Worm (Caenorhabditis elegans) whole organism, L2 larva: ENCODE results near the gene Y67D8C.9.

Experiments
- C34F6.9 ChIP-seq: fragments of 150-350 bp; optimal IDR thresholded peaks from 2 replicates; lab custom pipeline; 2014; ENCODE audit warnings: missing biosample characterization, missing genetic modification characterization
- R02D3.7 ChIP-seq: fragments of 150-350 bp; optimal IDR thresholded peaks from 2 replicates; lab custom pipeline; 2014; ENCODE audit warnings: missing biosample characterization, missing genetic modification characterization
- Y55F3AM.14 ChIP-seq: fragments of 200-800 bp; sonication (Bioruptor generic); optimal IDR thresholded peaks from 2 replicates; lab custom pipeline; 2018; ENCODE audit warnings: mild to moderate bottlenecking, missing genetic modification characterization, missing compliant biosample characterization
- ZK546.5 ChIP-seq: sonication (generic microtip); optimal IDR thresholded peaks from 2 replicates; lab custom pipeline; 2017; ENCODE audit warnings: missing biosample characterization, missing genetic modification characterization
- aly-2 ChIP-seq: fragments of 150-350 bp; optimal IDR thresholded peaks from 2 replicates; lab custom pipeline; 2014; ENCODE audit warnings: missing biosample characterization, missing genetic modification characterization
- blmp-1 ChIP-seq: sonication (generic microtip); optimal IDR thresholded peaks from 2 replicates; lab custom pipeline; 2017; ENCODE audit warnings: missing genetic modification characterization, mild to moderate bottlenecking, missing compliant biosample characterization, antibody characterized with exemption, moderate library complexity; ENCODE audit not compliant: insufficient read depth
- crh-2 ChIP-seq: sonication (generic microtip); optimal IDR thresholded peaks from 2 replicates; lab custom pipeline; 2017; ENCODE audit warnings: missing biosample characterization, missing genetic modification characterization
- dmd-4 ChIP-seq: sonication (generic microtip); optimal IDR thresholded peaks from 2 replicates; lab custom pipeline; 2017; ENCODE audit warnings: missing biosample characterization, missing genetic modification characterization
- egl-27 ChIP-seq: sonication (generic microtip); optimal IDR thresholded peaks from 3 replicates; lab custom pipeline; 2017; ENCODE audit warnings: missing biosample characterization, missing genetic modification reagents, missing genetic modification characterization
- elt-1 ChIP-seq: fragments of 150-350 bp; optimal IDR thresholded peaks from 2 replicates; lab custom pipeline; 2014; ENCODE audit warnings: missing biosample characterization, missing genetic modification characterization
- elt-3 ChIP-seq: sonication (generic microtip); optimal IDR thresholded peaks from 2 replicates; lab custom pipeline; 2017; ENCODE audit warnings: missing biosample characterization, missing genetic modification characterization
- lin-13 ChIP-seq: fragments of 150-350 bp; optimal IDR thresholded peaks from 2 replicates; lab custom pipeline; 2014; ENCODE audit warnings: missing biosample characterization, missing genetic modification reagents, missing genetic modification characterization
- lsy-2 ChIP-seq, 2 experiments: fragments of 150-350 bp in 1 of 2; sonication (generic microtip) in 1 of 2; optimal IDR thresholded peaks; 2 replicates each; lab custom pipeline; 2014 to 2017; ENCODE audit warnings: missing biosample characterization in 2 of 2, missing genetic modification characterization in 2 of 2
- mab-5 ChIP-seq: fragments of 150-350 bp; optimal IDR thresholded peaks from 2 replicates; lab custom pipeline; 2014; ENCODE audit warnings: missing biosample characterization, missing genetic modification characterization
- nhr-10 ChIP-seq: sonication (generic microtip); optimal IDR thresholded peaks from 2 replicates; lab custom pipeline; 2017; ENCODE audit warnings: missing biosample characterization, missing genetic modification characterization
- nhr-129 ChIP-seq: fragments of 150-350 bp; optimal IDR thresholded peaks from 2 replicates; lab custom pipeline; 2014; ENCODE audit warnings: missing biosample characterization, missing genetic modification characterization
- nhr-23 ChIP-seq: fragments of 150-350 bp; optimal IDR thresholded peaks from 2 replicates; lab custom pipeline; 2014; ENCODE audit warnings: missing biosample characterization, missing genetic modification reagents, missing genetic modification characterization
- nhr-25 ChIP-seq: fragments of 150-350 bp; sonication (generic microtip); optimal IDR thresholded peaks from 3 replicates; lab custom pipeline; 2014; ENCODE audit warnings: missing biosample characterization, missing genetic modification characterization
- nhr-6 ChIP-seq: fragments of 150-350 bp; optimal IDR thresholded peaks from 2 replicates; lab custom pipeline; 2014; ENCODE audit warnings: missing biosample characterization, missing genetic modification characterization
- nhr-77 ChIP-seq: fragments of 150-350 bp; optimal IDR thresholded peaks from 2 replicates; lab custom pipeline; 2014; ENCODE audit warnings: missing biosample characterization, missing genetic modification characterization
- peb-1 ChIP-seq: fragments of 150-350 bp; optimal IDR thresholded peaks from 2 replicates; lab custom pipeline; 2014; ENCODE audit warnings: missing biosample characterization, missing genetic modification characterization
- sem-4 ChIP-seq: fragments of 150-350 bp; optimal IDR thresholded peaks from 2 replicates; lab custom pipeline; 2014; ENCODE audit warnings: missing biosample characterization, missing genetic modification reagents, missing genetic modification characterization
- skn-1 ChIP-seq: sonication (generic microtip); optimal IDR thresholded peaks from 2 replicates; lab custom pipeline; 2017; ENCODE audit warnings: missing biosample characterization, missing genetic modification characterization
- sma-3 ChIP-seq: sonication (generic microtip); optimal IDR thresholded peaks from 2 replicates; lab custom pipeline; 2016; ENCODE audit warnings: missing genetic modification reagents, missing genetic modification characterization, missing compliant biosample characterization
- sma-9 ChIP-seq, 2 experiments: fragments of 150-350 bp in 1 of 2; sonication (generic microtip) in 1 of 2; optimal IDR thresholded peaks; 2 replicates each; lab custom pipeline; 2014 to 2016; ENCODE audit warnings: missing genetic modification characterization in 2 of 2, mild to moderate bottlenecking in 1 of 2, missing biosample characterization in 1 of 2, missing compliant biosample characterization in 1 of 2, missing genetic modification reagents in 1 of 2, moderate library complexity in 1 of 2
- snpc-4 ChIP-seq: fragments of 150-350 bp; optimal IDR thresholded peaks from 2 replicates; lab custom pipeline; 2014; ENCODE audit warnings: missing biosample characterization, missing genetic modification characterization
- unc-39 ChIP-seq: fragments of 150-350 bp; optimal IDR thresholded peaks from 2 replicates; lab custom pipeline; 2014; ENCODE audit warnings: missing biosample characterization, missing genetic modification characterization
- unc-55 ChIP-seq: fragments of 150-350 bp; sonication (generic microtip); optimal IDR thresholded peaks from 3 replicates; lab custom pipeline; 2014; ENCODE audit warnings: missing biosample characterization, missing genetic modification reagents, missing genetic modification characterization
- unc-62 ChIP-seq: fragments of 150-350 bp; optimal IDR thresholded peaks from 2 replicates; lab custom pipeline; 2014; ENCODE audit warnings: missing biosample characterization, missing genetic modification reagents, missing genetic modification characterization
- ztf-11 ChIP-seq: sonication (generic microtip); optimal IDR thresholded peaks from 2 replicates; lab custom pipeline; 2017; ENCODE audit warnings: missing biosample characterization, missing genetic modification characterization
- ztf-4 ChIP-seq: fragments of 150-350 bp; optimal IDR thresholded peaks from 2 replicates; lab custom pipeline; 2014; ENCODE audit warnings: missing biosample characterization, missing genetic modification characterization

Y67D8C.9 gene

DNA sequence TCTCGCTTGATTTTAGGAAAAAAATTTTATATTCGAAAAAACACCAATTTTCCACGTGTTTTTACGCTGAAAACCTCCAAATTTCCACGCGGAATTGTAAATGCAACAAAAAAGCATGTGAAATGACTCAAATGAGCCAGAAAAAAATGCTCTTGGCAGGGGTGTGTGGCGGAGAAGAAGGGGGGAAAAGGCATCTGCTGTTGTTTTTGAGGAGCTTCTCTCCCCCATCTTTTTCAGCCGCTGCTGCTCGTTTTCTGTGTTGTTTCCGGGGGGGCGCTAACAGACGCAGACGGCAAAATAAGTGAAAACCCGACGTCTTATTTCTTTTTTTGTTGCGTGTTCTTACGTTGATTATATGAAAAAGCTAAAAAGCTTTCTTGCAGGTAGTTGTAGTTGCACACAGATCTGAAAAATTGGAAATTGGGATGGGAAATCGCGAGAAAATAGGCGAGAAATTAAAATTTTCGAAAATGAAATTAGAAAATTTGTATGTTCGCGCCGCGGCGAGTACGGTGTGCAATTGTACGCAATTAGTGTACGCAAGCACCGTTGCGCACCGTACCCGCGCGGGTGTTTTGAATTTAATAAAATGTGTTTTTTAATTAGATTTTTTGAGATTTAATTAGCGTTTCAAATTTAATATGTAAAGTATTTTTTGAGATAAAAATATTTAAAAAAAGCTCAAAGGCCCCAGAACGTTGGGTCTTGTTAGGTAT lies 45.3 kb upstream of the Y67D8C.9 start:
- TF ChIP-seq peb-1 (tag; lab: Kevin White, UChicago) (no peak), C34F6.9 (tag; lab: Kevin White, UChicago) (peak; percentile 15), ztf-11 (tag; lab: Kevin White, UChicago) (no peak), unc-55 (peak; percentile 50), lsy-2 (tag; optimal IDR thresholded peaks at IDR 0.05; lab: Kevin White, UChicago) (peak; percentile 9 to 34), nhr-129 (tag; lab: Kevin White, UChicago) (peak; percentile 16)

DNA sequence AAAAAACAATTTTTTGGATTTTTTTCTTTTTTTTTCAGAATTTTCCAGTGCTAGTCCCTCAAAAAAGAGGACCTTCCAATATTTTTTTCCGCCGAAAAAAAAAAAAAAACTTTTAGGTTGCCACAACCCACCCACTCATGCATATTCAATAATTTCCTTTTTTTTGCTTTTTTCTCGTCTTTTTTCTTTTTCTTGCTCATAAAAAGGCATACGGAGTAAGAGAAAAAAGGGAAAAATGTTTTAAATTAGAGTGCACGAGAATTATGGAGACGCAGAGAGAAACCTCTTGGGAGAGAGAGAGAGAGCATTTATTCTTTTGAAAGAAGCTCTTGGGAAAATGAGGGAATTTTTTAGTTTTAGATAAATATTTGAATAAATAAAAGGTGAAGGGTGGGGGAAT lies 41.3 kb upstream of the Y67D8C.9 start:
- TF ChIP-seq ztf-11 (tag; lab: Kevin White, UChicago) (no peak), unc-55 (peak; percentile 23), C34F6.9 (tag; lab: Kevin White, UChicago) (peak; percentile 55)

DNA sequence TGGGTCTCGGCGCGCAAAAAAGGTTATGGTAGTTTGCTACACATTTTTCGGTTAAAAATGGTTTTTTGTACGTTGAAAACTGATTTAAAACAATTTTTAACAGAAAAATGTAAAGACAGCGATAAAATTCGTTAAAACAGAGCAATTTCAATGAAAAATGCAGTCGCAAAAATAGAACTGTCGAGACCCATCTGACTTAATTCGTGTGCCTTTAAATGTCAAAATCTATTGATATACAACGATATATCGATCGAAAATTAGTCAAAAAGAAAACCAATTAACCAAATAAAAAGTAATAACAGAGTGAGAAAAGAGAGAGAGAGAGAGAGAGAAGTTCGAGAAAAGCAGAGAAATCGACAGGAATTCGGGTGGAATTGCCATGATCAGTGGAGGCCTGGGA lies 34.3 kb upstream of the Y67D8C.9 start:
- TF ChIP-seq nhr-129 (tag; lab: Kevin White, UChicago), result no peak
- no peak for TF ChIP-seq nhr-77 (tag; lab: Kevin White, UChicago)
- no peak for TF ChIP-seq unc-62 (GFP tag; lab: Kevin White, UChicago)
- no peak for TF ChIP-seq snpc-4 (tag; lab: Kevin White, UChicago)
- TF ChIP-seq dmd-4 (tag; lab: Kevin White, UChicago), result no peak
- TF ChIP-seq nhr-10 (tag; lab: Kevin White, UChicago), result no peak
- no peak for TF ChIP-seq mab-5 (tag; lab: Kevin White, UChicago)
- no peak for TF ChIP-seq elt-3 (tag; lab: Kevin White, UChicago)

DNA sequence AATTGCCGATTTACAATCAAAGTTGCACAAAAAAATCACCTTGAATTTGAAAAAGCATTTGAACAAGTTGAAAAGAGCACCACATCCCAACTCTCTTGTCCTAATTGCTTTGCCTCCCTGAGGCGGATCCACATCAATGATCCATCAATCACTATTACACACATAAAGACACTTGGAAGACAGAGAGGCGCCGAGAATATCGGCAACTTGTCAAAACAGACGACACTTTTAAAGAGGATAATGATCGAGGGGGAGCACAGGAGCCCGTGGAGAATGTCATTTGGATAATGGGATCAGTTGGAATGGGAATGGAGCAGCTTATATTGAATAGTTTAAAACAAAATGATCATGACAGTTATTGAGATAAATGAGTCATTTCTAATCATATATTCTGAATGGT lies 14.5 kb upstream of the Y67D8C.9 start:
- TF ChIP-seq nhr-25 (tag; lab: Kevin White, UChicago), result no peak
- TF ChIP-seq blmp-1, result no peak
- TF ChIP-seq sma-3 (GFP tag; lab: Kevin White, UChicago), result no peak
- TF ChIP-seq Y55F3AM.14, result no peak
- TF ChIP-seq R02D3.7, result no peak
- TF ChIP-seq egl-27, result no peak
- no peak for TF ChIP-seq nhr-23 (tag; lab: Kevin White, UChicago)
- no peak for TF ChIP-seq lin-13 (GFP tag; lab: Kevin White, UChicago)
- no peak for TF ChIP-seq crh-2 (tag; lab: Kevin White, UChicago)
- TF ChIP-seq ztf-4 (tag; lab: Kevin White, UChicago), result no peak
- no peak for TF ChIP-seq ztf-11 (tag; lab: Kevin White, UChicago)
- TF ChIP-seq sem-4 (tag; lab: Kevin White, UChicago), result no peak
- TF ChIP-seq unc-62 (GFP tag; lab: Kevin White, UChicago), result no peak
- TF ChIP-seq nhr-129 (tag; lab: Kevin White, UChicago), result no peak
- TF ChIP-seq mab-5 (tag; lab: Kevin White, UChicago), result no peak
- TF ChIP-seq aly-2 (tag; lab: Kevin White, UChicago), result no peak

DNA sequence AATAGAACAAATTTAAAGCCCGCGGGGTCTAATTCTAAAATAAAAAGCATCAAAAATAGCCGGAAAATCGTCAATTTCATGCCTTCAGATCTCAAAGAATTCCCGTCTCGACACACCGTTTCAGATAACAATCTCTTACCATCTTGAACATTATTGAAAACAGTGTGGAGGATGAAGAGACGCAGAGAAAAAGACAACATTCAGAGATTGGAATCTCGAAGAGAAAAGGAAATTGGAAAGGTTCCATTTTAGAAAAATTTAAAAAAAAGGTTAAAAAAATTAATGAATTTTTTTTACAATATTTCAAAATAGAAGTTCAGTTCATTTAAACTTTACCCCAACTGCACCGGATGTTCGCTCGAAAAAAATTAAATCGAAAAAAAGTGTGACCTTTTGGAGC lies 10.3 kb upstream of the Y67D8C.9 start:
- TF ChIP-seq nhr-6 (tag; lab: Kevin White, UChicago), result no peak
- TF ChIP-seq sma-9 (GFP tag; optimal IDR thresholded peaks at IDR 0.05; lab: Kevin White, UChicago), result no peak
- TF ChIP-seq sma-9 (tag; optimal IDR thresholded peaks at IDR 0.05; lab: Kevin White, UChicago), result no peak
- TF ChIP-seq ztf-11 (tag; lab: Kevin White, UChicago), result no peak
- no peak for TF ChIP-seq snpc-4 (tag; lab: Kevin White, UChicago)
- peak; percentile 70 for TF ChIP-seq elt-1 (tag; lab: Kevin White, UChicago)

DNA sequence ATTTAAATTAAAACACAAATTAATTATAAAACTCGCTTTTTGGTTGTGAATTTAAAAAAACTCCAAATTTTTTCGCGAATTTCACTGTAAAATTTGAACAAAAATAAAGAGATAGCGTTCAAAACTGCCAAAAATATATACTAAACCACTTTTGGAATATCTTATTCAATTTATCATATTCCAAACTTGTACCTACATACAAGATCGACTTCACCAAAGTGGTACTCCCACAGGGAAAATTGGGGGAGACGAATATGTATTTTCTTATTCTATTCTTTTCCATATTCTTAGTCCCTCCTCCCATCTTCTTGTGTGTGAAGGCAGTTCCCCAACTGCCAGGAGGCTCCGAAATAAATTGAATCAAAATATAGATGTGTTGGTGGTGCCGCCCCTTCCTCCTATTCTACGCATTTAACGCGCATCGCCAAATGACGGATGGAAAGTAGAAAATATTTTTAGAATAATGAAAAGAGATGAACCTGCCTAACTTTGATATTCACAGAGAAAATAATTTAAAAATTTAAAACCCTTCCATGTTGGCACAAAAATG lies 9.3 kb upstream of the Y67D8C.9 start:
- no peak for TF ChIP-seq lsy-2 (tag; optimal IDR thresholded peaks at IDR 0.05; lab: Kevin White, UChicago)
- no peak for TF ChIP-seq skn-1
- TF ChIP-seq ztf-11 (tag; lab: Kevin White, UChicago), result no peak
- no peak for TF ChIP-seq unc-39
- TF ChIP-seq crh-2 (tag; lab: Kevin White, UChicago), result no peak
- TF ChIP-seq aly-2 (tag; lab: Kevin White, UChicago), result no peak
- TF ChIP-seq ZK546.5 (tag; lab: Kevin White, UChicago), result no peak
